Worm (Caenorhabditis elegans): ENCODE results near the gene ttbk-6.

Gene ttbk-6

DNA sequence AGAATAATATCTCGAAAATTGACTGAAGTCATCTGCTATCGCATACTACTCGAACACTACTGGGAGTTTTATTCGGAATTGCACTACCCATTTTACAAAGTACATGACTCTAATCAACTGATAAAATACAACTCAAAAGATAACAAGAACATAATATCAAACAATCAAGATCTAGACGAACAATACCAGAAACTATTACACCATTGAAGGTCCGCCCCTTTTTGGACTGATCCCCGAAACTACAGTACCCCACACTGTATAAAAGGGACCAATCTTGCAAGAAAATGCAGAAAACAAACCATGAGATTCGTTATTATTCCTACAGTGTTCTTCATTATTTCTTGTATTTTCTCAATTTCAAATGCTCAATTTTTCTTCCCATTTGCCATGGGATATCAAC, 20.0 kb downstream of the ttbk-6 start, which contains the start of gene F54D8.10:
Gene F54D8.10, plus strand, starts transcription at position 301 of the 400 bp plus-strand sequence.
- TF ChIP-seq nhr-28 (tag; optimal IDR thresholded peaks at IDR 0.05) (no peak), unc-62 (GFP tag; optimal IDR thresholded peaks at IDR 0.05 in 1 of 2) (no peak), unc-62 (tag; optimal IDR thresholded peaks at IDR 0.05) (no peak)

ce11 chrIII:5096741-5097140, 22.2 kb downstream of the ttbk-6 start:
- peak; percentile 7 for TF ChIP-seq hlh-30 (tag; optimal IDR thresholded peaks at IDR 0.05; ENCODE audit: insufficient read depth)
- TF ChIP-seq nhr-28 (tag; optimal IDR thresholded peaks at IDR 0.05): peak; percentile 63
- no peak for TF ChIP-seq gei-8 (GFP tag; optimal IDR thresholded peaks at IDR 0.05)
- no peak for TF ChIP-seq zip-11 (GFP tag; IDR thresholded peaks at IDR 0.05)
- TF ChIP-seq nhr-76 (tag; optimal IDR thresholded peaks at IDR 0.05): no peak
- TF ChIP-seq nhr-11 (tag; optimal IDR thresholded peaks at IDR 0.05): no peak
- TF ChIP-seq ZK337.2 (GFP tag; IDR thresholded peaks at IDR 0.05): no peak
- no peak for TF ChIP-seq ZK546.5 (tag; optimal IDR thresholded peaks at IDR 0.05)
- TF ChIP-seq mdl-1 (tag; optimal IDR thresholded peaks at IDR 0.05): peak in 1 of 2 experiments; percentile 69
- TF ChIP-seq Y48G9A.11 (GFP tag; IDR thresholded peaks at IDR 0.05): no peak
- no peak for TF ChIP-seq nhr-237 (tag; optimal IDR thresholded peaks at IDR 0.05)
- TF ChIP-seq mxl-3 (GFP tag; optimal IDR thresholded peaks at IDR 0.05): peak; percentile 85
- TF ChIP-seq unc-39 (tag; optimal IDR thresholded peaks at IDR 0.05): no peak
- TF ChIP-seq lin-15B (tag; optimal IDR thresholded peaks at IDR 0.05): no peak
- TF ChIP-seq mdt-29 (GFP tag; IDR thresholded peaks at IDR 0.05): no peak
- TF ChIP-seq nhr-48 (tag; optimal IDR thresholded peaks at IDR 0.05): peak; percentile 48
- TF ChIP-seq lin-13 (GFP tag; optimal IDR thresholded peaks at IDR 0.05): no peak
- TF ChIP-seq hlh-11 (tag; optimal IDR thresholded peaks at IDR 0.05): peak; percentile 35
- TF ChIP-seq jun-1 (tag; optimal IDR thresholded peaks at IDR 0.05): no peak
- TF ChIP-seq ces-1 (GFP tag; optimal IDR thresholded peaks at IDR 0.05): no peak
- no peak for TF ChIP-seq dve-1 (tag; optimal IDR thresholded peaks at IDR 0.05; ENCODE audit: insufficient read depth)
- no peak for TF ChIP-seq daf-16 (GFP tag; optimal IDR thresholded peaks at IDR 0.05)
- no peak for TF ChIP-seq daf-16 (tag; optimal IDR thresholded peaks at IDR 0.05)
- no peak for TF ChIP-seq egl-27 (tag; optimal IDR thresholded peaks at IDR 0.05)
- TF ChIP-seq lin-39 (tag; optimal IDR thresholded peaks at IDR 0.05): no peak
- TF ChIP-seq fkh-10 (GFP tag; optimal IDR thresholded peaks at IDR 0.05): no peak
- TF ChIP-seq ceh-20 (GFP tag; IDR thresholded peaks at IDR 0.05): 0 out of 2 replicates have a peak, but pooled peaks have one; percentile 10
- TF ChIP-seq dmd-6 (GFP tag; IDR thresholded peaks at IDR 0.05): peak; percentile 40
- TF ChIP-seq nhr-41 (GFP tag; IDR thresholded peaks at IDR 0.05): no peak

DNA sequence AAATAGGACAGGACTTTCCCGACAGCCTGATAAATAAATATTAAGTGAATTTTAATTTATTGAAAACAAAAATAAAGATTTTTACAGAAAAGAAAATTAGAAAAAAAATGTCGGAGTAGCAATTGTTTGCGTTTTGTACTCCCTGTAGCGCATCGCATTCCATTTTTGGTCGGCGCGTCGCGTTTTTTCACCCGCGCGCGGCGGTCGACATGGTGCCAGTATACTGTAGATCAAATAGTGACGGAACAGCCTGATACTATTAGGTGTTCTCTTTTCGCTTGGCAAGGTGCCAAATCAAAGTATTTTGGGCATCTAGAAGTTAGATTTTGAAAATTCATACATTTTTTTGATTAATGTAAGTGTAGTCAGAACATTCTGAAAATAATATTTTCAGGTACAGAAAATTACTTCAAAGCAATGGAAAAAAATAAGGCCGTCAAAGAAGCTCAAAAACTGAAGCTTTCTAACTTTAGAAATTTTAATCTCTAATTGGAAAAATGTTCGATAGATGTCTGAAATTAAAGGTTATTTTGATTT, 24.3 kb downstream of the ttbk-6 start:
- TF ChIP-seq set-16 (GFP tag; IDR thresholded peaks at IDR 0.05): no peak
- peak; percentile 92 for TF ChIP-seq aha-1 (tag)

ce11 chrIII:5099500-5099899, 25.0 kb downstream of the ttbk-6 start:
- TF ChIP-seq nhr-6 (tag; optimal IDR thresholded peaks at IDR 0.05) (no peak), pha-4 (GFP tag; IDR thresholded peaks at IDR 0.05) (no peak), pha-4 (tag; optimal IDR thresholded peaks at IDR 0.05) (no peak), lir-3 (tag; optimal IDR thresholded peaks at IDR 0.05) (no peak), aha-1 (tag) (peak; percentile 5), nhr-237 (tag; optimal IDR thresholded peaks at IDR 0.05) (no peak), nhr-25 (tag; optimal IDR thresholded peaks at IDR 0.05; ENCODE audit: borderline replicate concordance, insufficient read depth) (no peak), nhr-102 (tag; optimal IDR thresholded peaks at IDR 0.05) (no peak), nhr-28 (tag; optimal IDR thresholded peaks at IDR 0.05) (no peak), ZK546.5 (tag; optimal IDR thresholded peaks at IDR 0.05) (no peak), nhr-48 (tag; optimal IDR thresholded peaks at IDR 0.05) (peak; percentile 26), ceh-62 (tag; optimal IDR thresholded peaks at IDR 0.05) (no peak), dpl-1 (GFP tag; optimal IDR thresholded peaks at IDR 0.05) (no peak), Y5F2A.4 (GFP tag; optimal IDR thresholded peaks at IDR 0.05) (no peak), unc-62 (GFP tag; optimal IDR thresholded peaks at IDR 0.05 in 1 of 2) (peak in 1 of 2 experiments; percentile 60), unc-62 (tag; optimal IDR thresholded peaks at IDR 0.05) (no peak), pqm-1 (tag; optimal IDR thresholded peaks at IDR 0.05) (no peak), T20F7.1 (GFP tag; optimal IDR thresholded peaks at IDR 0.05) (no peak), lin-15B (tag; optimal IDR thresholded peaks at IDR 0.05) (no peak), lin-39 (tag; optimal IDR thresholded peaks at IDR 0.05) (no peak), mxl-2 (GFP tag; conservative IDR thresholded peaks at IDR 0.05) (no peak), ztf-11 (tag; optimal IDR thresholded peaks at IDR 0.05) (no peak), hlh-11 (tag; optimal IDR thresholded peaks at IDR 0.05) (no peak), hif-1 (tag; optimal IDR thresholded peaks at IDR 0.05) (peak; percentile 17 to 57)
